Worm (Caenorhabditis elegans) whole organism, L3 larva: ENCODE measurements around the gene ceh-81.

Experiments used
- R02D3.7 ChIP-seq: fragments of 150-350 bp; optimal IDR thresholded peaks from 2 replicates; lab custom pipeline; 2014; ENCODE audit warnings: missing biosample characterization, missing genetic modification characterization
- aly-2 ChIP-seq: fragments of 150-350 bp; optimal IDR thresholded peaks from 2 replicates; lab custom pipeline; 2014; ENCODE audit warnings: missing biosample characterization, missing genetic modification characterization
- ama-1 ChIP-seq: fragments of 150-350 bp; optimal IDR thresholded peaks from 2 replicates; lab custom pipeline; 2018
- egl-27 ChIP-seq: sonication (generic microtip); optimal IDR thresholded peaks from 4 replicates; lab custom pipeline; 2017; ENCODE audit warnings: missing biosample characterization, missing genetic modification reagents, missing genetic modification characterization
- eor-1 ChIP-seq, 2 experiments: fragments of 150-350 bp; optimal IDR thresholded peaks; 2 replicates each; lab custom pipeline; 2014 to 2018; ENCODE audit warnings: missing biosample characterization in 2 of 2, missing genetic modification characterization in 2 of 2
- nhr-11 ChIP-seq: fragments of 150-350 bp; optimal IDR thresholded peaks from 2 replicates; lab custom pipeline; 2014; ENCODE audit warnings: missing biosample characterization, missing genetic modification characterization
- nhr-12 ChIP-seq: fragments of 150-350 bp; optimal IDR thresholded peaks from 2 replicates; lab custom pipeline; 2014; ENCODE audit warnings: missing biosample characterization, missing genetic modification characterization
- nhr-28 ChIP-seq: fragments of 150-350 bp; optimal IDR thresholded peaks from 2 replicates; lab custom pipeline; 2014; ENCODE audit warnings: missing biosample characterization, missing genetic modification characterization
- snpc-4 ChIP-seq: fragments of 150-350 bp; optimal IDR thresholded peaks from 2 replicates; lab custom pipeline; 2014; ENCODE audit warnings: missing biosample characterization, missing genetic modification characterization
- unc-62 ChIP-seq: fragments of 150-350 bp; sonication (generic microtip); optimal IDR thresholded peaks from 4 replicates; lab custom pipeline; 2014; ENCODE audit warnings: missing biosample characterization, missing genetic modification reagents, missing genetic modification characterization

ce11 chrII:1688813-1689212 is 41.4 kb upstream of the ceh-81 start, which contains the start of the genes fbxb-18 and fbxb-19:
- TF ChIP-seq nhr-11 (no peak), nhr-12 (tag; lab: Kevin White, UChicago) (no peak), aly-2 (no peak), unc-62 (GFP tag; lab: Kevin White, UChicago) (no peak), nhr-28 (tag; lab: Kevin White, UChicago) (no peak), snpc-4 (no peak), ama-1 (lab: Kevin White, UChicago) (no peak), egl-27 (tag; lab: Kevin White, UChicago) (no peak), R02D3.7 (tag; lab: Kevin White, UChicago) (no peak), eor-1 (tag; optimal IDR thresholded peaks at IDR 0.05; lab: Kevin White, UChicago) (no peak)
